Worm (Caenorhabditis elegans): ENCODE data around the gene clec-198.

The clec-198 gene

ce11 chrIV:17395910-17396309 is 48.9 kb downstream of the clec-198 start, which contains the start of gene sru-15:
Gene sru-15, plus strand, starts transcription at chrIV:17396210.
- TF ChIP-seq flt-1 (GFP tag; IDR thresholded peaks at IDR 0.05) = no peak
- TF ChIP-seq cog-1 (tag; optimal IDR thresholded peaks at IDR 0.05) = no peak
- TF ChIP-seq klf-2 (GFP tag; conservative IDR thresholded peaks at IDR 0.05) = no peak
- TF ChIP-seq tab-1 (GFP tag; IDR thresholded peaks at IDR 0.05) = no peak
- no peak for TF ChIP-seq ztf-23 (GFP tag; IDR thresholded peaks at IDR 0.05)
- TF ChIP-seq ztf-29 (GFP tag; IDR thresholded peaks at IDR 0.05) = no peak
- no peak for TF ChIP-seq med-1 (GFP tag; optimal IDR thresholded peaks at IDR 0.05; ENCODE audit: insufficient read depth)
- TF ChIP-seq T22C8.4 (GFP tag; IDR thresholded peaks at IDR 0.05) = no peak
- no peak for TF ChIP-seq ref-1 (GFP tag; conservative IDR thresholded peaks at IDR 0.05)

- TF ChIP-seq T22C8.4 (GFP tag; IDR thresholded peaks at IDR 0.05) (no peak), ztf-29 (GFP tag; IDR thresholded peaks at IDR 0.05) (no peak), tab-1 (GFP tag; IDR thresholded peaks at IDR 0.05) (no peak), ztf-23 (GFP tag; IDR thresholded peaks at IDR 0.05) (no peak), klf-2 (GFP tag; conservative IDR thresholded peaks at IDR 0.05) (no peak), cog-1 (tag; optimal IDR thresholded peaks at IDR 0.05) (no peak), flt-1 (GFP tag; IDR thresholded peaks at IDR 0.05) (no peak), ref-1 (GFP tag; conservative IDR thresholded peaks at IDR 0.05) (no peak), med-1 (GFP tag; optimal IDR thresholded peaks at IDR 0.05; ENCODE audit: insufficient read depth) (no peak)
Observed at ce11 chrIV:17399455-17399854, 52.5 kb downstream of the clec-198 start, which contains the start of gene T02D1.4. Gene T02D1.4, plus strand, starts transcription at chrIV:17399755.
